In the genomic region with DNA sequence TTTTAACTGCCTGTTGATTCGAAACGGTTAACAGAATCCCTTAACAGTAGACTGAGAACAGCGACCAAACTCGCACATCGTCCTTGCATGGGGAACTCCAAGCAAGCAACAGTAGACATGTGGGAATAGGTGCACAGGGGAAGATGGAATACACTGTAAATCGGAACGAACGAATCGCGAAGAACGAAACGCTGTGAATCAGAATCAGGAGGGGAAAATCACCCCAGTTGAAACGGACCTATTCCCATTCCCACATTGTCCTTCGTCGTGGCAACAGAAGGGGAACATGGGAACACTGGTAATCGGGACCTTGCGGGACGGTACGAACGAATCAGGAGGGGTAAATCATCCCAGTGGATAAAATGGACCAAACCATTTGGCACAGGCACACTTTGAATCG, we compare ENCODE assay signal across 5 fruit fly cellular contexts.
A peak's percentile ranks its signal among the peaks of the same experiment; 100 is the strongest.
TF ChIP-seq lines count a peak whose summit lies in the region.

TSS of gene dpr16 (plus strand) at position 386 of the 400 bp plus-strand sequence.

- TF ChIP-seq CTCF in whole organism, embryonic (GFP tag; optimal IDR thresholded peaks at IDR 0.05; lab: Kevin White, UChicago): no peak

TF ChIP-seq in whole organism, adult, 20 proteins besides CTCF, POLR2A, EP300 and RAD21:
- no peak for TF ChIP-seq CG1620 (GFP tag; optimal IDR thresholded peaks at IDR 0.05; lab: Kevin White, UChicago)
- peak; percentile 99 for TF ChIP-seq pad (GFP tag; optimal IDR thresholded peaks at IDR 0.05; lab: Kevin White, UChicago)

TF ChIP-seq in whole organism, embryonic, 481 proteins besides CTCF, POLR2A, EP300 and RAD21:
- TF ChIP-seq pfk (GFP tag; optimal IDR thresholded peaks at IDR 0.05; lab: Kevin White, UChicago) (peak; percentile 100), Ets65A (GFP tag; lab: Kevin White, UChicago) (peak; percentile 65), CG13894 (tag; optimal IDR thresholded peaks at IDR 0.05; lab: Kevin White, UChicago) (peak; percentile 49), scrt (GFP tag; optimal IDR thresholded peaks at IDR 0.05; lab: Kevin White, UChicago) (peak; percentile 86), hkb (optimal IDR thresholded peaks at IDR 0.05; lab: Kevin White, UChicago) (peak; percentile 67), hkb (GFP tag; IDR thresholded peaks at IDR 0.05; lab: Robert Waterston, UW) (no peak), CG4404 (GFP tag; IDR thresholded peaks at IDR 0.05; lab: Robert Waterston, UW) (no peak), CG11695 (GFP tag; IDR thresholded peaks at IDR 0.05; lab: Robert Waterston, UW) (no peak), MESR4 (GFP tag; optimal IDR thresholded peaks at IDR 0.05; lab: Kevin White, UChicago) (no peak), CG5180 (GFP tag; optimal IDR thresholded peaks at IDR 0.05; lab: Kevin White, UChicago) (peak; percentile 70), Deaf1 (tag; optimal IDR thresholded peaks at IDR 0.05; lab: Kevin White, UChicago) (peak; percentile 81), CG34376 (GFP tag; optimal IDR thresholded peaks at IDR 0.05; lab: Kevin White, UChicago) (no peak), ewg (GFP tag; optimal IDR thresholded peaks at IDR 0.05; lab: Kevin White, UChicago) (peak; percentile 55), CG12104 (GFP tag; optimal IDR thresholded peaks at IDR 0.05; lab: Kevin White, UChicago) (no peak), CG32767 (GFP tag; IDR thresholded peaks at IDR 0.05; lab: Robert Waterston, UW) (no peak), Nf-YC (tag; optimal IDR thresholded peaks at IDR 0.05; lab: Kevin White, UChicago) (peak; percentile 78), Dip3 (GFP tag; optimal IDR thresholded peaks at IDR 0.05; lab: Kevin White, UChicago) (no peak), Nf-YB (GFP tag; optimal IDR thresholded peaks at IDR 0.05; lab: Kevin White, UChicago) (peak; percentile 68), Hr39 (optimal IDR thresholded peaks at IDR 0.05; lab: Kevin White, UChicago) (no peak), zf30C (GFP tag; optimal IDR thresholded peaks at IDR 0.05; lab: Kevin White, UChicago) (peak; percentile 89)

TF ChIP-seq in whole organism, prepupa, 60 proteins besides CTCF, POLR2A, EP300 and RAD21:
- no peak for TF ChIP-seq CG11902 (GFP tag; optimal IDR thresholded peaks at IDR 0.05; lab: Kevin White, UChicago)
- peak; percentile 16 for TF ChIP-seq Eip78C (GFP tag; lab: Kevin White, UChicago)
- TF ChIP-seq fkh (GFP tag; optimal IDR thresholded peaks at IDR 0.05; lab: Kevin White, UChicago): no peak
- peak; percentile 5 for TF ChIP-seq dsx (GFP tag; optimal IDR thresholded peaks at IDR 0.05; lab: Kevin White, UChicago; ENCODE audit: poor library complexity, severe bottlenecking)

TF ChIP-seq in whole organism, pupa, 21 proteins besides CTCF, POLR2A, EP300 and RAD21:
- TF ChIP-seq CG12605 (GFP tag; IDR thresholded peaks at IDR 0.05; lab: Robert Waterston, UW): no peak
- no peak for TF ChIP-seq CG13204 (GFP tag; optimal IDR thresholded peaks at IDR 0.05; lab: Kevin White, UChicago)
- peak; percentile 95 for TF ChIP-seq D1 (tag; optimal IDR thresholded peaks at IDR 0.05; lab: Kevin White, UChicago)
- no peak for TF ChIP-seq CG10348 (GFP tag; IDR thresholded peaks at IDR 0.05; lab: Robert Waterston, UW)
- TF ChIP-seq CG8301 (tag; optimal IDR thresholded peaks at IDR 0.05; lab: Kevin White, UChicago): no peak
- TF ChIP-seq fd96Ca (GFP tag; IDR thresholded peaks at IDR 0.05; lab: Robert Waterston, UW): no peak
- TF ChIP-seq CG34367 (tag; optimal IDR thresholded peaks at IDR 0.05; lab: Kevin White, UChicago): no peak

TF ChIP-seq in whole organism, wandering third instar larva, 38 proteins besides CTCF, POLR2A, EP300 and RAD21:
- peak; percentile 55 for TF ChIP-seq Myc (optimal IDR thresholded peaks at IDR 0.05; lab: Kevin White, UChicago)
- TF ChIP-seq Dif (GFP tag; optimal IDR thresholded peaks at IDR 0.05; lab: Kevin White, UChicago; ENCODE audit: partially characterized antibody): peak; percentile 84
- TF ChIP-seq usp (GFP tag; optimal IDR thresholded peaks at IDR 0.05; lab: Kevin White, UChicago): no peak
- TF ChIP-seq tai (GFP tag; optimal IDR thresholded peaks at IDR 0.05; lab: Kevin White, UChicago): no peak
- peak; percentile 2 to 42 for TF ChIP-seq dl (GFP tag; optimal IDR thresholded peaks at IDR 0.05; lab: Kevin White, UChicago; ENCODE audit: insufficient read depth in 1 of 2, partially characterized antibody in 2 of 2)
- TF ChIP-seq h (GFP tag; optimal IDR thresholded peaks at IDR 0.05; lab: Kevin White, UChicago): no peak
- TF ChIP-seq Vsx2 (GFP tag; optimal IDR thresholded peaks at IDR 0.05; lab: Kevin White, UChicago; ENCODE audit: partially characterized antibody): peak; percentile 80
- no peak for TF ChIP-seq br (GFP tag; optimal IDR thresholded peaks at IDR 0.05; lab: Kevin White, UChicago)
TF ChIP-seq in whole organism, wandering third instar larva: peak in this region for 4.
